Worm (Caenorhabditis elegans) whole organism, L3 larva: Measurements from ENCODE around the gene Y48G9A.9.

ENCODE experiments used
- aly-2 ChIP-seq: fragments of 150-350 bp; optimal IDR thresholded peaks from 2 replicates; lab custom pipeline; 2014; ENCODE audit warnings: missing biosample characterization, missing genetic modification characterization
- jun-1 ChIP-seq: fragments of 150-350 bp; optimal IDR thresholded peaks from 2 replicates; lab custom pipeline; 2014; ENCODE audit warnings: missing biosample characterization, missing genetic modification reagents, missing genetic modification characterization
- lin-15B ChIP-seq: fragments of 150-350 bp; optimal IDR thresholded peaks from 2 replicates; lab custom pipeline; 2014; ENCODE audit warnings: missing biosample characterization, missing genetic modification characterization
- nhr-12 ChIP-seq: fragments of 150-350 bp; optimal IDR thresholded peaks from 2 replicates; lab custom pipeline; 2014; ENCODE audit warnings: missing biosample characterization, missing genetic modification characterization
- nhr-237 ChIP-seq: fragments of 150-350 bp; optimal IDR thresholded peaks from 2 replicates; lab custom pipeline; 2014; ENCODE audit warnings: missing biosample characterization, missing genetic modification characterization
- nhr-28 ChIP-seq: fragments of 150-350 bp; optimal IDR thresholded peaks from 2 replicates; lab custom pipeline; 2014; ENCODE audit warnings: missing biosample characterization, missing genetic modification characterization
- pqm-1 ChIP-seq: fragments of 150-350 bp; optimal IDR thresholded peaks from 2 replicates; lab custom pipeline; 2017; ENCODE audit warnings: missing biosample characterization, missing genetic modification characterization, inconsistent platforms
- skn-1 ChIP-seq: fragments of 150-350 bp; optimal IDR thresholded peaks from 2 replicates; lab custom pipeline; 2014; ENCODE audit warnings: missing biosample characterization, missing genetic modification characterization
- unc-62 ChIP-seq: fragments of 150-350 bp; sonication (generic microtip); optimal IDR thresholded peaks from 4 replicates; lab custom pipeline; 2014; ENCODE audit warnings: missing biosample characterization, missing genetic modification reagents, missing genetic modification characterization

DNA sequence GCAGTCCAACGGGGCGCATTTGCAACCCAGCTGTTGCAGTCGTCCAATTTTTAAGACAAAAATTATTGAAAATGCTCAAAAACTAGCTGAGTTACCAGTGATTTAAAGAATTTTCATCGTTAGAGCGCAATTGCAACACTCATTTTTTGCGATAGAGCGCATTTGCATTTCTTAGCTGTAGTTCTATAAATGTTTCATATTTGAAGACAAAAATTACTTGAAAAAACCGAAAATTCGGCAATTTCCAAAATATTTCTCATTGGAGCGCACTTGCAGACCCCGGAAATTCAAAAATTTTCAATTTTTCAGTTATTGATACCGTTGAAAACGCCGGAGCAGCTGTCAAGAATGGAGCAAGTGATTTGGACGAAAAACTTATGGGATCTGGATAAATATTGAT, 19.5 kb downstream of the Y48G9A.9 start:
- TF ChIP-seq nhr-237 (tag; lab: Kevin White, UChicago) = no peak
- TF ChIP-seq pqm-1 = no peak
- TF ChIP-seq lin-15B (tag; lab: Kevin White, UChicago) = no peak
- TF ChIP-seq jun-1 (tag; lab: Kevin White, UChicago) = no peak
- TF ChIP-seq skn-1 (tag; lab: Kevin White, UChicago) = no peak
- TF ChIP-seq aly-2 (tag; lab: Kevin White, UChicago) = no peak
- TF ChIP-seq nhr-12 (tag; lab: Kevin White, UChicago) = no peak
- no peak for TF ChIP-seq nhr-28 (tag; lab: Kevin White, UChicago)
- no peak for TF ChIP-seq unc-62 (GFP tag; lab: Kevin White, UChicago)
